Worm (Caenorhabditis elegans): ENCODE measurements around the gene Y47D7A.2.

DNA sequence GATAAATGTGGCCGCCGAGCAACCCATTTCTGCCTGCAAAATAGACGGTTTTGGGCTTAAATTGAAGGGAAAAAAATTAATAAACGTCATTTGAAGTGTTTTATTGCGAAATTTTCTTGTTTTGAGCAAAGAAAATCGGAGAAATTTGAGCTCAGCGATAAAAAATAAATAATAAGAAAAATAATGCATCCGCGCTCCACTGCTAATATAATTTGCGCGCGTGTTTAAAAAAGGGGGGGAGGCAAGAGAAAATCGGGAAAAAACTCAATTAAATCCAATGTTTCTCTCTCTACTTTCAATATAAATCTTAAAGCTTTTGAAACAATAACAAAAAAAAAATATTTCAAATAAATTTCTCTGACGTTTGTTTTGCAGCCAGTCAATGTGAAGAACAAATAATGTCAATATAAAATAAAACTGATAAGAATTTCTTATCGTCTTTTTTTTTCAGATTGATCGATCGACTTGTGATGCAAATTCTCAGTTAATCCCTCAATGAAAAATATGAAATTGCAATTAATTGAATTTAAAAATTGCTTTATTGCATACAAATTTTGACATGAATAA is 30.5 kb downstream of the Y47D7A.2 start, which contains the start of gene rft-2:
- TF ChIP-seq klf-2 (GFP tag; conservative IDR thresholded peaks at IDR 0.05) (no peak), ztf-29 (GFP tag; IDR thresholded peaks at IDR 0.05) (no peak), ztf-23 (GFP tag; IDR thresholded peaks at IDR 0.05) (no peak)
